Fruit fly (Drosophila melanogaster): ENCODE measurements around the gene CG33095.

- TF ChIP-seq CG8478 (optimal IDR thresholded peaks at IDR 0.05) (no peak), CTCF (optimal IDR thresholded peaks at IDR 0.05) (no peak)
These were observed at the start of gene CG33095, which contains the start of gene CG33096 for dm6 chr3R:25097486-25097885.
